Fruit fly (Drosophila melanogaster) whole organism, wandering third instar larva: ENCODE measurements around the gene CG11555.

ENCODE experiments used
- Abd-B ChIP-seq: fragments of >200 bp; optimal IDR thresholded peaks from 2 replicates; lab custom pipeline; 2017; ENCODE audit warnings: missing biosample characterization, missing genetic modification characterization
- CG32264 ChIP-seq: fragments of 200-800 bp; sonication (Bioruptor generic); optimal IDR thresholded peaks from 2 replicates; lab custom pipeline; 2016; ENCODE audit warnings: missing biosample characterization, missing genetic modification characterization
- CG9705 ChIP-seq: fragments of 200-800 bp; sonication (Bioruptor generic); optimal IDR thresholded peaks from 2 replicates; lab custom pipeline; 2018; ENCODE audit warnings: missing biosample characterization, mild to moderate bottlenecking, missing genetic modification characterization
- CrebA ChIP-seq: fragments of 200-800 bp; sonication (Bioruptor generic); optimal IDR thresholded peaks from 2 replicates; lab custom pipeline; 2016; ENCODE audit warnings: missing biosample characterization, mild to moderate bottlenecking, missing genetic modification characterization, borderline replicate concordance
- Dfd ChIP-seq: fragments of >200 bp; optimal IDR thresholded peaks from 2 replicates; lab custom pipeline; 2017; ENCODE audit warnings: missing biosample characterization, missing genetic modification characterization
- Dif ChIP-seq: fragments of 200-275, 200-300 bp; sonication (Bioruptor generic); optimal IDR thresholded peaks from 2 replicates; lab custom pipeline; 2018; ENCODE audit warnings: missing biosample characterization, missing genetic modification characterization; ENCODE audit not compliant: partially characterized antibody
- GATAd ChIP-seq: sonication (Bioruptor generic); optimal IDR thresholded peaks from 2 replicates; lab custom pipeline; 2016; ENCODE audit warnings: missing biosample characterization, missing genetic modification characterization
- HLH106 ChIP-seq: fragments of 200-800 bp; optimal IDR thresholded peaks from 3 replicates; lab custom pipeline; 2019; ENCODE audit warnings: missing biosample characterization, mild to moderate bottlenecking, missing genetic modification characterization, moderate library complexity
- Hnf4 ChIP-seq: fragments of 200-800 bp; sonication (Bioruptor generic); optimal IDR thresholded peaks from 2 replicates; lab custom pipeline; 2016; ENCODE audit warnings: missing biosample characterization, mild to moderate bottlenecking, missing genetic modification characterization
- Hr83 ChIP-seq: fragments of 200-300 bp; sonication (Bioruptor generic); optimal IDR thresholded peaks from 2 replicates; lab custom pipeline; 2016; ENCODE audit warnings: missing biosample characterization, mild to moderate bottlenecking, missing genetic modification characterization, moderate library complexity; ENCODE audit not compliant: poor library complexity, severe bottlenecking
- Jra ChIP-seq: sonication (Bioruptor generic); optimal IDR thresholded peaks from 2 replicates; lab custom pipeline; 2016; ENCODE audit warnings: missing biosample characterization, missing genetic modification characterization
- Mio ChIP-seq: sonication (Bioruptor generic); optimal IDR thresholded peaks from 2 replicates; lab custom pipeline; 2016; ENCODE audit warnings: missing biosample characterization, missing genetic modification characterization
- Myc ChIP-seq: fragments of >200 bp; optimal IDR thresholded peaks from 2 replicates; lab custom pipeline; 2017
- N ChIP-seq: fragments of >200 bp; optimal IDR thresholded peaks from 2 replicates; lab custom pipeline; 2018; ENCODE audit warnings: missing biosample characterization, missing external identifiers, missing genetic modification characterization
- OdsH ChIP-seq: fragments of 200-800 bp; sonication (Bioruptor generic); optimal IDR thresholded peaks from 2 replicates; lab custom pipeline; 2016; ENCODE audit warnings: missing biosample characterization, mild to moderate bottlenecking, missing genetic modification characterization
- Rel ChIP-seq, 2 experiments: fragments of 200-800 bp; sonication (Bioruptor generic) in 1 of 2; optimal IDR thresholded peaks; 2 replicates in 1 of 2; 3 replicates in 1 of 2; lab custom pipeline; 2016 to 2019; ENCODE audit warnings: mild to moderate bottlenecking in 2 of 2, missing biosample characterization in 2 of 2, missing genetic modification characterization in 2 of 2, moderate library complexity in 1 of 2
- Sp1 ChIP-seq: fragments of 200-800 bp; sonication (Bioruptor generic); optimal IDR thresholded peaks from 3 replicates; lab custom pipeline; 2019; ENCODE audit warnings: missing biosample characterization, mild to moderate bottlenecking, missing genetic modification characterization, moderate library complexity
- Vsx2 ChIP-seq: fragments of 200-300, 225-300 bp; sonication (Bioruptor generic); optimal IDR thresholded peaks from 2 replicates; lab custom pipeline; 2018; ENCODE audit warnings: missing biosample characterization, missing genetic modification characterization; ENCODE audit not compliant: partially characterized antibody
- br ChIP-seq: fragments of 200-800 bp; sonication (Bioruptor generic); optimal IDR thresholded peaks from 2 replicates; lab custom pipeline; 2016; ENCODE audit warnings: missing biosample characterization, missing genetic modification characterization
- brk ChIP-seq: fragments of 200-800 bp; sonication (Bioruptor generic); optimal IDR thresholded peaks from 2 replicates; lab custom pipeline; 2016; ENCODE audit warnings: missing biosample characterization, mild to moderate bottlenecking, missing genetic modification characterization
- dl ChIP-seq, 2 experiments: fragments of 175-275, 200-275 bp in 1 of 2; fragments of 200-275 bp in 1 of 2; sonication (Bioruptor generic); optimal IDR thresholded peaks; lab custom pipeline; 2018; ENCODE audit warnings: mild to moderate bottlenecking in 2 of 2, missing biosample characterization in 2 of 2, missing genetic modification characterization in 2 of 2, moderate library complexity in 2 of 2; ENCODE audit not compliant: partially characterized antibody in 2 of 2, insufficient read depth in 1 of 2
- dmrt93B ChIP-seq: fragments of 200-800 bp; sonication (Bioruptor generic); optimal IDR thresholded peaks from 2 replicates; lab custom pipeline; 2018; ENCODE audit warnings: missing biosample characterization, mild to moderate bottlenecking, missing genetic modification characterization
- dsf ChIP-seq: sonication (Bioruptor generic); optimal IDR thresholded peaks from 2 replicates; lab custom pipeline; 2016; ENCODE audit warnings: missing biosample characterization, missing genetic modification characterization, borderline replicate concordance
- ey ChIP-seq: fragments of 200-800 bp; sonication (Bioruptor generic); optimal IDR thresholded peaks from 2 replicates; lab custom pipeline; 2016; ENCODE audit warnings: missing biosample characterization, missing genetic modification characterization
- foxo ChIP-seq, 2 experiments: fragments of 200-800 bp; sonication (Bioruptor generic); optimal IDR thresholded peaks; 2 replicates in 1 of 2; 3 replicates in 1 of 2; lab custom pipeline; 2016 to 2017; ENCODE audit warnings: missing biosample characterization in 2 of 2, missing genetic modification characterization in 2 of 2
- fru ChIP-seq: fragments of 200-800 bp; sonication (Bioruptor generic); optimal IDR thresholded peaks from 3 replicates; lab custom pipeline; 2016; ENCODE audit warnings: missing biosample characterization, mild to moderate bottlenecking, missing genetic modification characterization
- h ChIP-seq: fragments of 200-800 bp; sonication (Bioruptor generic); optimal IDR thresholded peaks from 3 replicates; lab custom pipeline; 2016; ENCODE audit warnings: missing biosample characterization, mild to moderate bottlenecking, missing genetic modification characterization
- jim ChIP-seq: fragments of 175-275, 200-325 bp; sonication (Bioruptor generic); optimal IDR thresholded peaks from 2 replicates; lab custom pipeline; 2016; ENCODE audit warnings: missing biosample characterization, mild to moderate bottlenecking, missing genetic modification characterization
- pan ChIP-seq: fragments of >200 bp; optimal IDR thresholded peaks from 2 replicates; lab custom pipeline; 2017
- psq ChIP-seq: fragments of 200-800 bp; sonication (Bioruptor generic); optimal IDR thresholded peaks from 3 replicates; lab custom pipeline; 2017; ENCODE audit warnings: missing biosample characterization, mild to moderate bottlenecking, missing genetic modification characterization, moderate library complexity
- rgr ChIP-seq: fragments of 200-800 bp; sonication (Bioruptor generic); optimal IDR thresholded peaks from 3 replicates; lab custom pipeline; 2016; ENCODE audit warnings: missing biosample characterization, mild to moderate bottlenecking, missing genetic modification characterization
- sage ChIP-seq: fragments of 200-800 bp; sonication (Bioruptor generic); optimal IDR thresholded peaks from 2 replicates; lab custom pipeline; 2016; ENCODE audit warnings: missing biosample characterization, mild to moderate bottlenecking, missing genetic modification characterization
- tai ChIP-seq: sonication (Bioruptor generic); optimal IDR thresholded peaks from 2 replicates; lab custom pipeline; 2016; ENCODE audit warnings: missing biosample characterization, missing genetic modification characterization
- usp ChIP-seq: fragments of >200 bp; optimal IDR thresholded peaks from 2 replicates; lab custom pipeline; 2017; ENCODE audit warnings: missing biosample characterization, missing genetic modification characterization
- woc ChIP-seq: sonication (Bioruptor generic); optimal IDR thresholded peaks from 2 replicates; lab custom pipeline; 2016; ENCODE audit warnings: missing biosample characterization, mild to moderate bottlenecking, missing genetic modification characterization

The CG11555 gene

dm6 chr2L:243819-244218 is 29.8 kb upstream of the CG11555 start:
- TF ChIP-seq Mio (GFP tag; lab: Kevin White, UChicago) (no peak), GATAd (GFP tag; lab: Kevin White, UChicago) (no peak), OdsH (GFP tag; lab: Kevin White, UChicago) (no peak), CrebA (no peak), fru (no peak), h (GFP tag; lab: Kevin White, UChicago) (no peak), dl (GFP tag; optimal IDR thresholded peaks at IDR 0.05; lab: Kevin White, UChicago; ENCODE audit: insufficient read depth in 1 of 2, partially characterized antibody in 2 of 2) (no peak), woc (no peak), rgr (GFP tag; lab: Kevin White, UChicago) (no peak), Myc (lab: Kevin White, UChicago) (no peak), ey (GFP tag; lab: Kevin White, UChicago) (no peak)

- TF ChIP-seq tai (no peak), Dif (no peak), HLH106 (no peak), sage (GFP tag; lab: Kevin White, UChicago) (no peak), h (GFP tag; lab: Kevin White, UChicago) (no peak), Jra (no peak)
Observed at dm6 chr2L:244559-244958, 29.1 kb upstream of the CG11555 start.

- peak; percentile 61 for TF ChIP-seq jim (GFP tag; lab: Kevin White, UChicago)
- no peak for TF ChIP-seq OdsH (GFP tag; lab: Kevin White, UChicago)
- TF ChIP-seq Sp1 (GFP tag; lab: Kevin White, UChicago) = peak; percentile 60
- TF ChIP-seq Hr83 (GFP tag; lab: Kevin White, UChicago) = peak; percentile 7
- no peak for TF ChIP-seq dmrt93B (GFP tag; lab: Kevin White, UChicago)
- no peak for TF ChIP-seq dsf (GFP tag; lab: Kevin White, UChicago)
- TF ChIP-seq Hnf4 (GFP tag; lab: Kevin White, UChicago) = no peak
- TF ChIP-seq Mio (GFP tag; lab: Kevin White, UChicago) = no peak
- TF ChIP-seq N = no peak
- no peak for TF ChIP-seq Vsx2 (GFP tag; lab: Kevin White, UChicago)
- TF ChIP-seq usp = no peak
- no peak for TF ChIP-seq ey (GFP tag; lab: Kevin White, UChicago)
- no peak for TF ChIP-seq fru
- peak; percentile 21 for TF ChIP-seq h (GFP tag; lab: Kevin White, UChicago)
- TF ChIP-seq tai = no peak
- TF ChIP-seq Dfd = no peak
- TF ChIP-seq pan = no peak
- TF ChIP-seq CG32264 (GFP tag; lab: Kevin White, UChicago) = peak; percentile 26
- TF ChIP-seq psq (GFP tag; lab: Kevin White, UChicago) = peak; percentile 99
- peak; percentile 95 for TF ChIP-seq Dif
- peak in 1 of 2 experiments; percentile 51 for TF ChIP-seq foxo (GFP tag; optimal IDR thresholded peaks at IDR 0.05; lab: Kevin White, UChicago)
- no peak for TF ChIP-seq CG9705 (GFP tag; lab: Kevin White, UChicago)
- TF ChIP-seq br (GFP tag; lab: Kevin White, UChicago) = no peak
- peak; percentile 29 for TF ChIP-seq sage (GFP tag; lab: Kevin White, UChicago)
- TF ChIP-seq Abd-B = no peak
- peak; percentile 68 to 92 for TF ChIP-seq dl (GFP tag; optimal IDR thresholded peaks at IDR 0.05; lab: Kevin White, UChicago; ENCODE audit: insufficient read depth in 1 of 2, partially characterized antibody in 2 of 2)
- TF ChIP-seq, all 38 proteins: peak for 10
Observed at dm6 chr2L:246656-247340, 26.8 kb upstream of the CG11555 start.

dm6 chr2L:247432-247831 is 26.2 kb upstream of the CG11555 start:
- TF ChIP-seq pan = no peak
- no peak for TF ChIP-seq tai
- TF ChIP-seq Hr83 (GFP tag; lab: Kevin White, UChicago) = no peak
- no peak for TF ChIP-seq Jra
- no peak for TF ChIP-seq N
- TF ChIP-seq Rel (GFP tag; optimal IDR thresholded peaks at IDR 0.05; lab: Kevin White, UChicago) = no peak
- TF ChIP-seq Rel (tag; optimal IDR thresholded peaks at IDR 0.05; lab: Kevin White, UChicago) = no peak
- TF ChIP-seq foxo (GFP tag; optimal IDR thresholded peaks at IDR 0.05; lab: Kevin White, UChicago) = no peak
- TF ChIP-seq brk (GFP tag; lab: Kevin White, UChicago) = no peak
- TF ChIP-seq sage (GFP tag; lab: Kevin White, UChicago) = no peak
- TF ChIP-seq dmrt93B (GFP tag; lab: Kevin White, UChicago) = no peak
- TF ChIP-seq jim (GFP tag; lab: Kevin White, UChicago) = peak; percentile 53
- TF ChIP-seq Hnf4 (GFP tag; lab: Kevin White, UChicago) = no peak
- peak in 1 of 2 experiments; percentile 54 for TF ChIP-seq dl (GFP tag; optimal IDR thresholded peaks at IDR 0.05; lab: Kevin White, UChicago; ENCODE audit: insufficient read depth in 1 of 2, partially characterized antibody in 2 of 2)
- TF ChIP-seq Dif = peak; percentile 61
- TF ChIP-seq usp = no peak
- TF ChIP-seq ey (GFP tag; lab: Kevin White, UChicago) = no peak
- TF ChIP-seq OdsH (GFP tag; lab: Kevin White, UChicago) = no peak
